Worm (Caenorhabditis elegans) whole organism, late embryonic: ENCODE data around the gene Y46G5A.47.

Source experiments
- C38D4.7 ChIP-seq: fragments of 200-800 bp; sonication (Bioruptor generic); optimal IDR thresholded peaks from 2 replicates; lab custom pipeline; 2018; ENCODE audit warnings: mild to moderate bottlenecking, missing genetic modification characterization, moderate library complexity, missing compliant biosample characterization
- F13H6.1 ChIP-seq: sonication (generic microtip); optimal IDR thresholded peaks from 2 replicates; lab custom pipeline; 2016; ENCODE audit warnings: missing genetic modification characterization, missing compliant biosample characterization
- K02D7.2 ChIP-seq: sonication (generic microtip); optimal IDR thresholded peaks from 2 replicates; lab custom pipeline; 2017; ENCODE audit warnings: mild to moderate bottlenecking, missing genetic modification characterization, missing compliant biosample characterization
- K09A11.1 ChIP-seq: sonication (generic microtip); optimal IDR thresholded peaks from 2 replicates; lab custom pipeline; 2017; ENCODE audit warnings: antibody characterized with exemption, mild to moderate bottlenecking, missing genetic modification characterization, missing compliant biosample characterization; ENCODE audit not compliant: insufficient read depth
- Y22D7AL.16 ChIP-seq: sonication (generic microtip); optimal IDR thresholded peaks from 2 replicates; lab custom pipeline; 2016; ENCODE audit warnings: missing genetic modification characterization, missing compliant biosample characterization
- ahr-1 ChIP-seq: sonication (generic microtip); optimal IDR thresholded peaks from 2 replicates; lab custom pipeline; 2016; ENCODE audit warnings: missing genetic modification characterization, missing compliant biosample characterization
- ama-1 ChIP-seq: fragments of 150-350 bp; optimal IDR thresholded peaks from 2 replicates; lab custom pipeline; 2014
- ceh-19 ChIP-seq: fragments of 200-800 bp; sonication (Bioruptor generic); optimal IDR thresholded peaks from 2 replicates; lab custom pipeline; 2018; ENCODE audit warnings: mild to moderate bottlenecking, missing genetic modification characterization, missing compliant biosample characterization
- ceh-2 ChIP-seq: sonication (generic microtip); optimal IDR thresholded peaks from 2 replicates; lab custom pipeline; 2016; ENCODE audit warnings: missing genotype, missing genetic modification characterization, missing compliant biosample characterization
- ceh-22 ChIP-seq: sonication (generic microtip); optimal IDR thresholded peaks from 2 replicates; lab custom pipeline; 2017; ENCODE audit warnings: missing biosample characterization, missing genetic modification characterization
- ceh-24 ChIP-seq: sonication (generic microtip); optimal IDR thresholded peaks from 2 replicates; lab custom pipeline; 2016; ENCODE audit warnings: mild to moderate bottlenecking, missing genetic modification characterization, missing compliant biosample characterization
- ceh-30 ChIP-seq: fragments of 150-350 bp; optimal IDR thresholded peaks from 2 replicates; lab custom pipeline; 2014; ENCODE audit warnings: missing biosample characterization, missing genetic modification characterization
- ceh-31 ChIP-seq: sonication (generic microtip); optimal IDR thresholded peaks from 2 replicates; lab custom pipeline; 2016; ENCODE audit warnings: missing genetic modification characterization, missing compliant biosample characterization
- che-1 ChIP-seq: sonication (generic microtip); optimal IDR thresholded peaks from 2 replicates; lab custom pipeline; 2016; ENCODE audit warnings: mild to moderate bottlenecking, missing genetic modification characterization, missing compliant biosample characterization
- elt-2 ChIP-seq: sonication (generic microtip); optimal IDR thresholded peaks from 2 replicates; lab custom pipeline; 2016; ENCODE audit warnings: missing genetic modification reagents, missing genetic modification characterization, missing compliant biosample characterization
- elt-4 ChIP-seq: sonication (generic microtip); optimal IDR thresholded peaks from 2 replicates; lab custom pipeline; 2016; ENCODE audit warnings: missing genetic modification characterization, missing compliant biosample characterization
- fax-1 ChIP-seq: sonication (generic microtip); optimal IDR thresholded peaks from 2 replicates; lab custom pipeline; 2016; ENCODE audit warnings: missing genotype, missing genetic modification characterization, missing compliant biosample characterization
- fkh-10 ChIP-seq: fragments of 150-350 bp; optimal IDR thresholded peaks from 2 replicates; lab custom pipeline; 2014; ENCODE audit warnings: missing biosample characterization, missing genetic modification reagents, missing genetic modification characterization
- fkh-6 ChIP-seq: sonication (generic microtip); optimal IDR thresholded peaks from 2 replicates; lab custom pipeline; 2016; ENCODE audit warnings: missing genetic modification characterization, missing compliant biosample characterization
- hlh-13 ChIP-seq: fragments of 200-800 bp; sonication (Bioruptor generic); optimal IDR thresholded peaks from 2 replicates; lab custom pipeline; 2018; ENCODE audit warnings: mild to moderate bottlenecking, missing genetic modification characterization, missing compliant biosample characterization
- hlh-15 ChIP-seq: sonication (generic microtip); optimal IDR thresholded peaks from 2 replicates; lab custom pipeline; 2016; ENCODE audit warnings: missing genetic modification characterization, missing compliant biosample characterization
- hlh-30 ChIP-seq: sonication (generic microtip); optimal IDR thresholded peaks from 2 replicates; lab custom pipeline; 2017; ENCODE audit warnings: antibody characterized with exemption, missing genetic modification characterization, missing compliant biosample characterization; ENCODE audit not compliant: insufficient read depth
- hlh-6 ChIP-seq: sonication (generic microtip); optimal IDR thresholded peaks from 2 replicates; lab custom pipeline; 2016; ENCODE audit warnings: missing genotype, missing genetic modification characterization, missing compliant biosample characterization
- madf-2 ChIP-seq: sonication (generic microtip); optimal IDR thresholded peaks from 2 replicates; lab custom pipeline; 2017; ENCODE audit warnings: missing genetic modification characterization, missing compliant biosample characterization
- nfya-1 ChIP-seq: sonication (generic microtip); optimal IDR thresholded peaks from 2 replicates; lab custom pipeline; 2017; ENCODE audit warnings: missing genetic modification characterization, mild to moderate bottlenecking, missing compliant biosample characterization, antibody characterized with exemption, moderate library complexity
- nhr-11 ChIP-seq: fragments of 150-350 bp; optimal IDR thresholded peaks from 2 replicates; lab custom pipeline; 2014; ENCODE audit warnings: missing biosample characterization, missing genetic modification characterization
- nhr-232 ChIP-seq: sonication (generic microtip); optimal IDR thresholded peaks from 2 replicates; lab custom pipeline; 2016; ENCODE audit warnings: missing genetic modification characterization, missing compliant biosample characterization
- pag-3 ChIP-seq: sonication (generic microtip); optimal IDR thresholded peaks from 2 replicates; lab custom pipeline; 2016; ENCODE audit warnings: missing compliant biosample characterization, missing genetic modification characterization, borderline replicate concordance
- pax-1 ChIP-seq: fragments of 150-350 bp; optimal IDR thresholded peaks from 2 replicates; lab custom pipeline; 2014; ENCODE audit warnings: missing biosample characterization, missing genetic modification characterization
- pha-4 ChIP-seq: fragments of 150-350 bp; optimal IDR thresholded peaks from 2 replicates; lab custom pipeline; 2018; ENCODE audit warnings: missing biosample characterization, missing genetic modification reagents, missing genetic modification characterization
- rnt-1 ChIP-seq: sonication (generic microtip); optimal IDR thresholded peaks from 2 replicates; lab custom pipeline; 2016; ENCODE audit warnings: missing genetic modification characterization, missing compliant biosample characterization
- sdc-2 ChIP-seq: sonication (generic microtip); optimal IDR thresholded peaks from 2 replicates; lab custom pipeline; 2016; ENCODE audit warnings: missing genotype, missing genetic modification characterization, missing compliant biosample characterization
- syd-9 ChIP-seq: sonication (generic microtip); optimal IDR thresholded peaks from 2 replicates; lab custom pipeline; 2016; ENCODE audit warnings: mild to moderate bottlenecking, missing genetic modification characterization, moderate library complexity, missing compliant biosample characterization
- tbx-2 ChIP-seq: sonication (generic microtip); optimal IDR thresholded peaks from 2 replicates; lab custom pipeline; 2016; ENCODE audit warnings: missing genetic modification characterization, missing compliant biosample characterization
- unc-3 ChIP-seq, 2 experiments: fragments of 200-800 bp in 1 of 2; sonication (Bioruptor generic) in 1 of 2; sonication (generic microtip) in 1 of 2; conservative IDR thresholded peaks in 1 of 2; optimal IDR thresholded peaks in 1 of 2; 2 replicates each; pipeline versions ENCODE4 v1.3.6 to Lab custom; 2016 to 2022; ENCODE audit warnings: missing compliant biosample characterization in 2 of 2, missing genetic modification characterization in 2 of 2, missing genetic modification reagents in 1 of 2
- unc-86 ChIP-seq: sonication (generic microtip); optimal IDR thresholded peaks from 2 replicates; lab custom pipeline; 2016; ENCODE audit warnings: missing genetic modification characterization, missing compliant biosample characterization
- zip-5 ChIP-seq: sonication (generic microtip); optimal IDR thresholded peaks from 2 replicates; lab custom pipeline; 2016; ENCODE audit warnings: missing genetic modification characterization, missing compliant biosample characterization
- ztf-16 ChIP-seq: sonication (generic microtip); optimal IDR thresholded peaks from 2 replicates; lab custom pipeline; 2017; ENCODE audit warnings: missing genetic modification characterization, missing compliant biosample characterization

Y46G5A.47 gene

ce11 chrII:12813253-12813652 lies 8.1 kb upstream of the Y46G5A.47 start:
- TF ChIP-seq fkh-10 (GFP tag; lab: Kevin White, UChicago) (no peak), ahr-1 (tag; lab: Kevin White, UChicago) (no peak), zip-5 (tag; lab: Kevin White, UChicago) (no peak), nhr-11 (tag; lab: Kevin White, UChicago) (no peak), fkh-6 (tag; lab: Kevin White, UChicago) (no peak), ceh-22 (tag; lab: Kevin White, UChicago) (no peak), pax-1 (tag; lab: Kevin White, UChicago) (no peak), K02D7.2 (no peak), ceh-24 (tag; lab: Kevin White, UChicago) (no peak), ama-1 (lab: Kevin White, UChicago) (no peak), ztf-16 (tag; lab: Kevin White, UChicago) (no peak), che-1 (tag; lab: Kevin White, UChicago) (no peak), unc-86 (no peak), tbx-2 (no peak), hlh-13 (GFP tag; lab: Kevin White, UChicago) (no peak), C38D4.7 (GFP tag; lab: Kevin White, UChicago) (no peak), elt-2 (tag; lab: Kevin White, UChicago) (no peak)

ce11 chrII:12810709-12811108 lies 5.6 kb upstream of the Y46G5A.47 start, which contains the start of gene Y46G5A.20:
Y46G5A.20 (plus strand) TSS chrII:12811009.
- no peak for TF ChIP-seq nfya-1
- no peak for TF ChIP-seq unc-86
- TF ChIP-seq hlh-6 (tag; lab: Kevin White, UChicago), result no peak
- TF ChIP-seq ceh-19, result no peak
- no peak for TF ChIP-seq pag-3 (tag; lab: Kevin White, UChicago)
- TF ChIP-seq che-1 (tag; lab: Kevin White, UChicago), result no peak
- TF ChIP-seq ztf-16 (tag; lab: Kevin White, UChicago), result no peak
- no peak for TF ChIP-seq ceh-31 (tag; lab: Kevin White, UChicago)
- TF ChIP-seq nhr-232 (tag; lab: Kevin White, UChicago), result no peak
- no peak for TF ChIP-seq pha-4 (tag; lab: Kevin White, UChicago)
- no peak for TF ChIP-seq rnt-1 (tag; lab: Kevin White, UChicago)
- no peak for TF ChIP-seq hlh-15
- no peak for TF ChIP-seq Y22D7AL.16 (tag; lab: Kevin White, UChicago)
- TF ChIP-seq ceh-30 (tag; lab: Kevin White, UChicago), result no peak
- TF ChIP-seq sdc-2 (tag; lab: Kevin White, UChicago), result no peak

ce11 chrII:12809725-12810124 lies 4.6 kb upstream of the Y46G5A.47 start:
- TF ChIP-seq fax-1 (tag; lab: Kevin White, UChicago) (no peak), nhr-232 (tag; lab: Kevin White, UChicago) (no peak), hlh-30 (tag; lab: Kevin White, UChicago) (no peak), unc-86 (no peak), syd-9 (tag; lab: Kevin White, UChicago) (no peak), ceh-31 (tag; lab: Kevin White, UChicago) (no peak), ceh-2 (tag; lab: Kevin White, UChicago) (no peak), F13H6.1 (tag; lab: Kevin White, UChicago) (no peak), K09A11.1 (tag; lab: Kevin White, UChicago) (no peak), unc-3 (GFP tag; conservative IDR thresholded peaks at IDR 0.05; lab: Robert Waterston, UW) (no peak), unc-3 (tag; optimal IDR thresholded peaks at IDR 0.05; lab: Kevin White, UChicago) (no peak), elt-4 (tag; lab: Kevin White, UChicago) (no peak), fkh-6 (tag; lab: Kevin White, UChicago) (no peak), K02D7.2 (no peak), C38D4.7 (GFP tag; lab: Kevin White, UChicago) (no peak), ceh-22 (tag; lab: Kevin White, UChicago) (no peak), madf-2 (no peak)
